Worm (Caenorhabditis elegans) whole organism, L4 larva: Measurements from ENCODE around the gene sup-37.

ENCODE experiments used
- F10B5.3 ChIP-seq: sonication (generic microtip); optimal IDR thresholded peaks from 2 replicates; lab custom pipeline; 2016; ENCODE audit warnings: mild to moderate bottlenecking, missing genetic modification characterization, missing compliant biosample characterization
- F26F4.8 ChIP-seq: fragments of 200-800 bp; sonication (Bioruptor generic); conservative IDR thresholded peaks from 2 replicates; pipeline ENCODE4 v1.3.6; 2022; ENCODE audit warnings: missing genetic modification characterization, missing compliant biosample characterization
- R02D3.7 ChIP-seq: fragments of 150-350 bp; sonication (generic microtip); optimal IDR thresholded peaks from 3 replicates; lab custom pipeline; 2014; ENCODE audit warnings: missing biosample characterization, missing genetic modification characterization
- T26A8.4 ChIP-seq: fragments of 200-800 bp; sonication (Bioruptor generic); IDR thresholded peaks from 2 replicates; pipeline ENCODE4 v1.3.6; 2022; ENCODE audit warnings: missing genetic modification characterization, missing compliant biosample characterization
- Y5F2A.4 ChIP-seq: fragments of 200-800 bp; sonication (Bioruptor generic); optimal IDR thresholded peaks from 2 replicates; lab custom pipeline; 2018; ENCODE audit warnings: mild to moderate bottlenecking, missing genetic modification characterization, missing compliant biosample characterization
- Y75B8A.6 ChIP-seq: fragments of 200-800 bp; sonication (Bioruptor generic); IDR thresholded peaks from 2 replicates; pipeline ENCODE4 v1.3.6; 2022; ENCODE audit warnings: missing genetic modification reagents, missing genetic modification characterization, missing compliant biosample characterization
- ZK337.2 ChIP-seq: fragments of 200-800 bp; sonication (Bioruptor generic); IDR thresholded peaks from 2 replicates; pipeline ENCODE4 v1.3.6; 2022; ENCODE audit warnings: missing genetic modification reagents, missing genetic modification characterization, missing compliant biosample characterization
- ZK546.5 ChIP-seq, 2 experiments: sonication (generic microtip); optimal IDR thresholded peaks; 2 replicates each; lab custom pipeline; 2017; ENCODE audit warnings: missing biosample characterization in 2 of 2, missing genetic modification characterization in 2 of 2
- aly-2 ChIP-seq: sonication (generic microtip); optimal IDR thresholded peaks from 2 replicates; lab custom pipeline; 2018; ENCODE audit warnings: missing biosample characterization, missing genetic modification characterization
- ama-1 ChIP-seq: fragments of 150-350 bp; optimal IDR thresholded peaks from 2 replicates; lab custom pipeline; 2014; ENCODE audit warnings: inconsistent platforms, mixed read lengths
- ceh-20 ChIP-seq: fragments of 200-800 bp; sonication (Bioruptor generic); IDR thresholded peaks from 2 replicates; pipeline ENCODE4 v1.3.6; 2022; ENCODE audit warnings: missing genetic modification reagents, missing genetic modification characterization, missing compliant biosample characterization
- ceh-32 ChIP-seq: sonication (generic microtip); optimal IDR thresholded peaks from 2 replicates; lab custom pipeline; 2016; ENCODE audit warnings: mild to moderate bottlenecking, missing genetic modification characterization, missing compliant biosample characterization; ENCODE audit not compliant: poor library complexity
- ctbp-1 ChIP-seq: fragments of 200-800 bp; sonication (Bioruptor generic); IDR thresholded peaks from 2 replicates; pipeline ENCODE4 v1.3.6; 2022; ENCODE audit warnings: missing genetic modification reagents, missing genetic modification characterization, missing compliant biosample characterization
- daf-12 ChIP-seq: fragments of 150-350 bp; optimal IDR thresholded peaks from 2 replicates; lab custom pipeline; 2014; ENCODE audit warnings: missing biosample characterization, missing genetic modification reagents, missing genetic modification characterization
- daf-16 ChIP-seq, 3 experiments: sonication (generic microtip); optimal IDR thresholded peaks; 2 replicates each; lab custom pipeline; 2016 to 2017; ENCODE audit warnings: missing genetic modification characterization in 3 of 3, missing genetic modification reagents in 3 of 3, mild to moderate bottlenecking in 2 of 3, missing compliant biosample characterization in 2 of 3, missing biosample characterization in 1 of 3, moderate library complexity in 1 of 3
- daf-8 ChIP-seq: fragments of 200-800 bp; sonication (Bioruptor generic); IDR thresholded peaks from 2 replicates; pipeline ENCODE4 v1.3.6; 2022; ENCODE audit warnings: missing genetic modification characterization, missing compliant biosample characterization
- dpl-1 ChIP-seq: fragments of 150-350 bp; optimal IDR thresholded peaks from 2 replicates; lab custom pipeline; 2014; ENCODE audit warnings: missing biosample characterization, missing genetic modification reagents, missing genetic modification characterization
- dve-1 ChIP-seq: sonication (generic microtip); optimal IDR thresholded peaks from 2 replicates; lab custom pipeline; 2017; ENCODE audit warnings: antibody characterized with exemption, mild to moderate bottlenecking, missing genetic modification characterization, missing compliant biosample characterization; ENCODE audit not compliant: insufficient read depth
- egl-43 ChIP-seq: fragments of 200-800 bp; sonication (Bioruptor generic); IDR thresholded peaks from 2 replicates; pipeline ENCODE4 v1.3.6; 2022; ENCODE audit warnings: missing genetic modification reagents, missing genetic modification characterization, missing compliant biosample characterization
- fos-1 ChIP-seq: fragments of 150-350 bp; optimal IDR thresholded peaks from 2 replicates; lab custom pipeline; 2014; ENCODE audit warnings: missing biosample characterization, missing genetic modification characterization
- gei-8 ChIP-seq: fragments of 200-800 bp; sonication (Bioruptor generic); optimal IDR thresholded peaks from 2 replicates; lab custom pipeline; 2018; ENCODE audit warnings: mild to moderate bottlenecking, missing genetic modification characterization, missing compliant biosample characterization
- hlh-11 ChIP-seq: fragments of 200-800 bp; sonication (Bioruptor generic); optimal IDR thresholded peaks from 2 replicates; lab custom pipeline; 2018; ENCODE audit warnings: mild to moderate bottlenecking, missing genetic modification characterization, missing compliant biosample characterization
- hlh-30 ChIP-seq: sonication (generic microtip); optimal IDR thresholded peaks from 2 replicates; lab custom pipeline; 2017; ENCODE audit warnings: antibody characterized with exemption, mild to moderate bottlenecking, missing genetic modification characterization, missing compliant biosample characterization; ENCODE audit not compliant: insufficient read depth
- lin-13 ChIP-seq: fragments of 150-350 bp; optimal IDR thresholded peaks from 2 replicates; lab custom pipeline; 2014; ENCODE audit warnings: missing biosample characterization, missing genetic modification reagents, missing genetic modification characterization
- lin-29 ChIP-seq: fragments of 200-800 bp; sonication (Bioruptor generic); IDR thresholded peaks from 2 replicates; pipeline ENCODE4 v1.3.6; 2022; ENCODE audit warnings: missing genetic modification reagents, missing genetic modification characterization, missing compliant biosample characterization
- madf-5 ChIP-seq, 2 experiments: fragments of 200-800 bp; sonication (Bioruptor generic); IDR thresholded peaks; 2 replicates each; pipeline ENCODE4 v1.3.6; 2022; ENCODE audit warnings: missing compliant biosample characterization in 2 of 2, missing genetic modification characterization in 2 of 2
- madf-9 ChIP-seq: fragments of 200-800 bp; sonication (Bioruptor generic); conservative IDR thresholded peaks from 2 replicates; pipeline ENCODE4 v1.3.6; 2022; ENCODE audit warnings: missing genetic modification reagents, missing genetic modification characterization, missing compliant biosample characterization
- mes-2 ChIP-seq: sonication (generic microtip); optimal IDR thresholded peaks from 2 replicates; lab custom pipeline; 2016; ENCODE audit warnings: missing genotype, mild to moderate bottlenecking, missing genetic modification characterization, missing compliant biosample characterization; ENCODE audit not compliant: poor library complexity, severe bottlenecking
- nhr-10 ChIP-seq: fragments of 150-350 bp; optimal IDR thresholded peaks from 2 replicates; lab custom pipeline; 2014; ENCODE audit warnings: missing biosample characterization, missing genetic modification characterization
- nhr-102 ChIP-seq: sonication (generic microtip); optimal IDR thresholded peaks from 2 replicates; lab custom pipeline; 2016; ENCODE audit warnings: mild to moderate bottlenecking, missing genetic modification characterization, moderate library complexity, missing compliant biosample characterization
- nhr-111 ChIP-seq: fragments of 200-800 bp; sonication (Bioruptor generic); optimal IDR thresholded peaks from 2 replicates; lab custom pipeline; 2018; ENCODE audit warnings: mild to moderate bottlenecking, missing genetic modification characterization, missing compliant biosample characterization
- nhr-237 ChIP-seq: sonication (generic microtip); optimal IDR thresholded peaks from 2 replicates; lab custom pipeline; 2017; ENCODE audit warnings: missing biosample characterization, missing genetic modification characterization
- nhr-28 ChIP-seq: fragments of 150-350 bp; optimal IDR thresholded peaks from 2 replicates; lab custom pipeline; 2014; ENCODE audit warnings: missing biosample characterization, missing genetic modification characterization
- nhr-48 ChIP-seq: sonication (generic microtip); optimal IDR thresholded peaks from 2 replicates; lab custom pipeline; 2016; ENCODE audit warnings: mild to moderate bottlenecking, missing genetic modification characterization, missing compliant biosample characterization
- nhr-6 ChIP-seq: fragments of 150-350 bp; optimal IDR thresholded peaks from 2 replicates; lab custom pipeline; 2014; ENCODE audit warnings: missing biosample characterization, missing genetic modification characterization
- pha-4 ChIP-seq, 2 experiments: fragments of 150-350 bp in 1 of 2; fragments of 200-800 bp in 1 of 2; sonication (Bioruptor generic) in 1 of 2; IDR thresholded peaks in 1 of 2; optimal IDR thresholded peaks in 1 of 2; 2 replicates each; pipeline versions ENCODE4 v1.3.6 to Lab custom; 2014 to 2022; ENCODE audit warnings: missing genetic modification characterization in 2 of 2, missing genetic modification reagents in 2 of 2, missing biosample characterization in 1 of 2, missing compliant biosample characterization in 1 of 2
- php-3 ChIP-seq: fragments of 200-800 bp; sonication (Bioruptor generic); IDR thresholded peaks from 2 replicates; pipeline ENCODE4 v1.3.6; 2022; ENCODE audit warnings: missing genetic modification reagents, missing genetic modification characterization, missing compliant biosample characterization
- pqm-1 ChIP-seq: sonication (generic microtip); optimal IDR thresholded peaks from 2 replicates; lab custom pipeline; 2017; ENCODE audit warnings: missing biosample characterization, missing genetic modification characterization
- skn-1 ChIP-seq: fragments of 150-350 bp; optimal IDR thresholded peaks from 2 replicates; lab custom pipeline; 2014; ENCODE audit warnings: missing biosample characterization, missing genetic modification characterization
- snpc-1.2 ChIP-seq: fragments of 200-800 bp; sonication (Bioruptor generic); IDR thresholded peaks from 2 replicates; pipeline ENCODE4 v1.3.6; 2022; ENCODE audit warnings: missing genetic modification reagents, missing genetic modification characterization, missing compliant biosample characterization
- spr-1 ChIP-seq: sonication (generic microtip); optimal IDR thresholded peaks from 2 replicates; lab custom pipeline; 2016; ENCODE audit warnings: mild to moderate bottlenecking, missing genetic modification characterization, missing compliant biosample characterization
- tra-1 ChIP-seq: fragments of 200-800 bp; sonication (Bioruptor generic); IDR thresholded peaks from 2 replicates; pipeline ENCODE4 v1.3.6; 2022; ENCODE audit warnings: missing genetic modification reagents, missing genetic modification characterization, missing compliant biosample characterization
- unc-130 ChIP-seq: sonication (generic microtip); optimal IDR thresholded peaks from 2 replicates; lab custom pipeline; 2016; ENCODE audit warnings: missing genetic modification reagents, missing genetic modification characterization, missing compliant biosample characterization
- zfp-2 ChIP-seq: sonication (generic microtip); optimal IDR thresholded peaks from 2 replicates; lab custom pipeline; 2016; ENCODE audit warnings: mild to moderate bottlenecking, missing genetic modification characterization, missing compliant biosample characterization
- zip-11 ChIP-seq: fragments of 200-800 bp; sonication (Bioruptor generic); IDR thresholded peaks from 2 replicates; pipeline ENCODE4 v1.3.6; 2022; ENCODE audit warnings: missing genetic modification characterization, missing compliant biosample characterization
- zip-2 ChIP-seq: fragments of 150-350 bp; optimal IDR thresholded peaks from 2 replicates; lab custom pipeline; 2014; ENCODE audit warnings: missing biosample characterization, missing genetic modification characterization

sup-37 gene

DNA sequence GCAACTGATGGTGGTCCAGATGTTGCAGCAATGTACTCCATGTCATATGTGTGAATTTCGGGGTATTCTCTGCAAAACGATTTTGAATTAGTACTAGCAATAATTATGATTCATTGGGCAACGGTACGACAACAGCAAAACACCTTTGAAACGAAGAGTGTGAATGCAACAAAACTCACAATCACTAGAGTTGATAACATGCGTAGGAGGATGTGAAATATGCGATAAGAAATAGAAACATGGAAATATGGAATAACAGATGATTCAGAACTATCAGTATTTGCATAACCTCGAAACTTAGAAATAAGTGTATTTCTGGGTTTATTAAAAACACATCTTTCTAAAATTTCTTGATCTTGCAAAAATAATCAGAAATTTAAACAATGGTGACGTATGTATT lies 9.2 kb downstream of the sup-37 start:
- TF ChIP-seq tra-1 (GFP tag; lab: Robert Waterston, UW) (no peak), pqm-1 (tag; lab: Kevin White, UChicago) (peak; percentile 59), nhr-48 (no peak), hlh-11 (tag; lab: Kevin White, UChicago) (peak; percentile 27), nhr-28 (tag; lab: Kevin White, UChicago) (peak; percentile 78), fos-1 (tag; lab: Kevin White, UChicago) (no peak), mes-2 (tag; lab: Kevin White, UChicago) (no peak), snpc-1.2 (no peak), madf-9 (GFP tag; lab: Robert Waterston, UW) (no peak), dve-1 (no peak), daf-16 (GFP tag; optimal IDR thresholded peaks at IDR 0.05; lab: Kevin White, UChicago) (no peak), daf-16 (tag; optimal IDR thresholded peaks at IDR 0.05; lab: Kevin White, UChicago) (peak; percentile 79), daf-8 (GFP tag; lab: Robert Waterston, UW) (no peak), zip-11 (no peak), unc-130 (no peak), ceh-20 (no peak), ZK337.2 (GFP tag; lab: Robert Waterston, UW) (no peak), madf-5 (GFP tag; IDR thresholded peaks at IDR 0.05; lab: Robert Waterston, UW) (no peak)

DNA sequence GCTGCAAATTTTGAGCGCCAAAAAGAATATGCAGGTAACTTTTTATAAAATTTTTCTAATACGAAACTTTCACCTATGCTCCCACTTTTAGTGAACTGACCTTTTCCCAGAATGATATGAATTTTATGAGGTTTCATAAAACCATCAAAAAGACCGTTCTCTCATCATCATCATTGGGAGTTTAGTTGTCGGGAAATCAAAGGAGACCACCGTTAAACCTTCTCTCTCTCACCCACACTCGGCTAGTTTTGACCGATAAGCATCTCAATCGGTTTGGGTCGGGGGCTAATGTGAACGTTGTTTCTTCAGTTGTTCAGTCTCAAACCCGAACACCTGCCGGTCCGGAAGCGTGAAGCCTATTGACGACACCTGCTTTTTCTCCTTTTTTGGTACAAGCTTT lies 9.9 kb downstream of the sup-37 start:
- TF ChIP-seq pqm-1 (tag; lab: Kevin White, UChicago) = peak; percentile 34
- TF ChIP-seq F26F4.8 = no peak
- TF ChIP-seq daf-16 (GFP tag; optimal IDR thresholded peaks at IDR 0.05; lab: Kevin White, UChicago) = no peak
- TF ChIP-seq daf-16 (tag; optimal IDR thresholded peaks at IDR 0.05; lab: Kevin White, UChicago) = peak; percentile 9
- no peak for TF ChIP-seq zfp-2
- no peak for TF ChIP-seq ZK546.5 (tag; optimal IDR thresholded peaks at IDR 0.05; lab: Kevin White, UChicago)
- TF ChIP-seq egl-43 = no peak
- TF ChIP-seq php-3 (GFP tag; lab: Robert Waterston, UW) = peak; percentile 56; the same call in 1 of the 2 replicates
- peak; percentile 30 for TF ChIP-seq hlh-11 (tag; lab: Kevin White, UChicago)

ce11 chrV:8796889-8797288 lies 10.5 kb downstream of the sup-37 start:
- TF ChIP-seq dpl-1 (GFP tag; lab: Kevin White, UChicago) = no peak
- no peak for TF ChIP-seq hlh-30 (tag; lab: Kevin White, UChicago)
- TF ChIP-seq skn-1 = no peak
- no peak for TF ChIP-seq ctbp-1 (GFP tag; lab: Robert Waterston, UW)
- no peak for TF ChIP-seq R02D3.7 (tag; lab: Kevin White, UChicago)
- no peak for TF ChIP-seq nhr-28 (tag; lab: Kevin White, UChicago)
- no peak for TF ChIP-seq ZK546.5 (tag; optimal IDR thresholded peaks at IDR 0.05; lab: Kevin White, UChicago)
- TF ChIP-seq spr-1 (tag; lab: Kevin White, UChicago) = no peak
- TF ChIP-seq daf-16 (GFP tag; optimal IDR thresholded peaks at IDR 0.05; lab: Kevin White, UChicago) = no peak
- peak; percentile 34 for TF ChIP-seq daf-16 (tag; optimal IDR thresholded peaks at IDR 0.05; lab: Kevin White, UChicago)
- no peak for TF ChIP-seq pha-4 (GFP tag; IDR thresholded peaks at IDR 0.05; lab: Robert Waterston, UW)
- peak; percentile 45 for TF ChIP-seq pha-4 (tag; optimal IDR thresholded peaks at IDR 0.05; lab: Kevin White, UChicago)
- no peak for TF ChIP-seq ceh-20
- no peak for TF ChIP-seq daf-12 (tag; lab: Kevin White, UChicago)
- TF ChIP-seq lin-13 = no peak
- TF ChIP-seq nhr-10 (tag; lab: Kevin White, UChicago) = no peak
- TF ChIP-seq hlh-11 (tag; lab: Kevin White, UChicago) = no peak
- TF ChIP-seq aly-2 (tag; lab: Kevin White, UChicago) = no peak
- TF ChIP-seq T26A8.4 (GFP tag; lab: Robert Waterston, UW) = no peak
- TF ChIP-seq daf-8 (GFP tag; lab: Robert Waterston, UW) = no peak
- TF ChIP-seq ama-1 (lab: Kevin White, UChicago) = no peak
- TF ChIP-seq nhr-111 (GFP tag; lab: Kevin White, UChicago) = no peak
- no peak for TF ChIP-seq nhr-102 (tag; lab: Kevin White, UChicago)
- no peak for TF ChIP-seq gei-8 (GFP tag; lab: Kevin White, UChicago)
- no peak for TF ChIP-seq ceh-32
- TF ChIP-seq nhr-6 = peak; percentile 1
- no peak for TF ChIP-seq zip-2 (tag; lab: Kevin White, UChicago)
- no peak for TF ChIP-seq Y5F2A.4 (GFP tag; lab: Kevin White, UChicago)
- no peak for TF ChIP-seq tra-1 (GFP tag; lab: Robert Waterston, UW)
- TF ChIP-seq lin-29 (GFP tag; lab: Robert Waterston, UW) = no peak
- no peak for TF ChIP-seq F10B5.3 (tag; lab: Kevin White, UChicago)
- TF ChIP-seq zfp-2 = no peak
- no peak for TF ChIP-seq nhr-237 (tag; lab: Kevin White, UChicago)
- TF ChIP-seq Y75B8A.6 (GFP tag; lab: Robert Waterston, UW) = no peak
